Fruit fly (Drosophila melanogaster) whole organism, prepupa: ENCODE results near the gene Son.

Source experiments
- Blimp-1 ChIP-seq: fragments of 200-800 bp; sonication (Bioruptor generic); optimal IDR thresholded peaks from 3 replicates; lab custom pipeline; 2017; ENCODE audit warnings: missing biosample characterization, missing genetic modification characterization, mild to moderate bottlenecking, moderate library complexity, missing genetic modification reagents
- CG10631 ChIP-seq: fragments of 200-800 bp; sonication (Bioruptor generic); optimal IDR thresholded peaks from 2 replicates; lab custom pipeline; 2016; ENCODE audit warnings: missing biosample characterization, missing genetic modification characterization
- CG10669 ChIP-seq: fragments of 200-800 bp; sonication (Bioruptor generic); optimal IDR thresholded peaks from 3 replicates; lab custom pipeline; 2018; ENCODE audit warnings: missing biosample characterization, mild to moderate bottlenecking, missing genetic modification characterization, moderate library complexity
- CG11762 ChIP-seq: fragments of 200-800 bp; sonication (Bioruptor generic); optimal IDR thresholded peaks from 3 replicates; lab custom pipeline; 2016; ENCODE audit warnings: missing biosample characterization, missing genetic modification characterization; ENCODE audit not compliant: insufficient read depth
- CG11902 ChIP-seq: fragments of 200-800 bp; sonication (Bioruptor generic); optimal IDR thresholded peaks from 3 replicates; lab custom pipeline; 2016; ENCODE audit warnings: missing biosample characterization, missing genetic modification characterization
- CG15336 ChIP-seq: fragments of 200-800 bp; sonication (Bioruptor generic); IDR thresholded peaks from 2 replicates; pipeline ENCODE4 v1.3.6; 2022; ENCODE audit warnings: missing biosample characterization, missing genetic modification characterization
- CG1621 ChIP-seq: fragments of 200-800 bp; sonication (Bioruptor generic); optimal IDR thresholded peaks from 3 replicates; lab custom pipeline; 2018; ENCODE audit warnings: missing biosample characterization, mild to moderate bottlenecking, missing genetic modification characterization
- CG16779 ChIP-seq: fragments of 200-800 bp; sonication (Bioruptor generic); optimal IDR thresholded peaks from 3 replicates; lab custom pipeline; 2017; ENCODE audit warnings: missing biosample characterization, mild to moderate bottlenecking, missing genetic modification characterization
- CG3032 ChIP-seq: fragments of 200-800 bp; optimal IDR thresholded peaks from 2 replicates; lab custom pipeline; 2019; ENCODE audit warnings: missing biosample characterization, mild to moderate bottlenecking, missing genetic modification characterization, moderate library complexity
- CG32006 ChIP-seq: fragments of 200-800 bp; sonication (Bioruptor generic); optimal IDR thresholded peaks from 3 replicates; lab custom pipeline; 2017; ENCODE audit warnings: missing biosample characterization, mild to moderate bottlenecking, missing genetic modification characterization
- CG34406 ChIP-seq: fragments of 200-800 bp; sonication (Bioruptor generic); optimal IDR thresholded peaks from 3 replicates; lab custom pipeline; 2016; ENCODE audit warnings: missing biosample characterization, missing genetic modification characterization
- CG3919 ChIP-seq: fragments of 200-800 bp; sonication (Bioruptor generic); optimal IDR thresholded peaks from 3 replicates; lab custom pipeline; 2016; ENCODE audit warnings: missing biosample characterization, missing genetic modification characterization
- CG4318 ChIP-seq: fragments of 200-800 bp; sonication (Bioruptor generic); optimal IDR thresholded peaks from 3 replicates; lab custom pipeline; 2017; ENCODE audit warnings: missing biosample characterization, mild to moderate bottlenecking, missing genetic modification characterization
- CG6163 ChIP-seq: fragments of 200-800 bp; sonication (Bioruptor generic); IDR thresholded peaks from 3 replicates; pipeline ENCODE4 v1.3.6; 2022; ENCODE audit warnings: missing biosample characterization, missing genetic modification characterization
- CG6276 ChIP-seq: fragments of 200-800 bp; sonication (Bioruptor generic); optimal IDR thresholded peaks from 2 replicates; lab custom pipeline; 2017; ENCODE audit warnings: missing biosample characterization, mild to moderate bottlenecking, missing genetic modification characterization
- CG6792 ChIP-seq: fragments of 200-800 bp; sonication (Bioruptor generic); optimal IDR thresholded peaks from 3 replicates; lab custom pipeline; 2016; ENCODE audit warnings: missing biosample characterization, missing genetic modification characterization
- CG6808 ChIP-seq: fragments of 200-800 bp; sonication (Bioruptor generic); optimal IDR thresholded peaks from 3 replicates; lab custom pipeline; 2017; ENCODE audit warnings: missing biosample characterization, missing genetic modification characterization, mild to moderate bottlenecking, moderate library complexity, missing genetic modification reagents
- CG6854 ChIP-seq: fragments of 200-800 bp; sonication (Bioruptor generic); optimal IDR thresholded peaks from 2 replicates; lab custom pipeline; 2017; ENCODE audit warnings: missing biosample characterization, mild to moderate bottlenecking, missing genetic modification characterization
- CG8119 ChIP-seq: fragments of 200-800 bp; sonication (Bioruptor generic); IDR thresholded peaks from 3 replicates; pipeline ENCODE4 v1.3.6; 2022; ENCODE audit warnings: missing biosample characterization, missing genetic modification characterization
- CG8632 ChIP-seq: fragments of 200-800 bp; sonication (Bioruptor generic); optimal IDR thresholded peaks from 3 replicates; lab custom pipeline; 2016; ENCODE audit warnings: missing biosample characterization, missing genetic modification characterization
- CG9139 ChIP-seq: fragments of 200-800 bp; sonication (Bioruptor generic); optimal IDR thresholded peaks from 3 replicates; lab custom pipeline; 2017; ENCODE audit warnings: missing biosample characterization, mild to moderate bottlenecking, missing genetic modification characterization
- Eip75B ChIP-seq: fragments of 200-800 bp; sonication (Bioruptor generic); optimal IDR thresholded peaks from 3 replicates; lab custom pipeline; 2016; ENCODE audit warnings: missing biosample characterization, missing genetic modification characterization
- Eip78C ChIP-seq: fragments of 200-800 bp; sonication (Bioruptor generic); peaks from one replicate; lab custom pipeline; 2016; ENCODE audit warnings: missing biosample characterization, missing genetic modification characterization
- Eip93F ChIP-seq: fragments of 200-800 bp; sonication (Bioruptor generic); optimal IDR thresholded peaks from 2 replicates; lab custom pipeline; 2016; ENCODE audit warnings: missing biosample characterization, mild to moderate bottlenecking, missing genetic modification characterization
- Ets21C ChIP-seq: fragments of 200-800 bp; sonication (Bioruptor generic); optimal IDR thresholded peaks from 3 replicates; lab custom pipeline; 2016; ENCODE audit warnings: missing biosample characterization, missing genetic modification characterization
- Ets96B ChIP-seq: fragments of 200-800 bp; optimal IDR thresholded peaks from 2 replicates; lab custom pipeline; 2019; ENCODE audit warnings: missing biosample characterization, mild to moderate bottlenecking, missing genetic modification characterization, moderate library complexity
- Gug ChIP-seq: fragments of 200-800 bp; sonication (Bioruptor generic); IDR thresholded peaks from 2 replicates; pipeline ENCODE4 v1.3.6; 2022; ENCODE audit warnings: missing biosample characterization, missing genetic modification characterization
- Hr38 ChIP-seq: sonication (Bioruptor generic); optimal IDR thresholded peaks from 2 replicates; lab custom pipeline; 2016; ENCODE audit warnings: missing biosample characterization, missing genetic modification characterization
- Hr39 ChIP-seq: fragments of 200-800 bp; sonication (Bioruptor generic); optimal IDR thresholded peaks from 2 replicates; lab custom pipeline; 2016; ENCODE audit warnings: missing biosample characterization, missing genetic modification characterization
- Hr4 ChIP-seq: fragments of 200-800 bp; sonication (Bioruptor generic); optimal IDR thresholded peaks from 3 replicates; lab custom pipeline; 2016; ENCODE audit warnings: missing biosample characterization, missing genetic modification characterization
- Met ChIP-seq: fragments of 200-800 bp; sonication (Bioruptor generic); optimal IDR thresholded peaks from 3 replicates; lab custom pipeline; 2016; ENCODE audit warnings: missing biosample characterization, missing genetic modification characterization
- OdsH ChIP-seq: fragments of 200-800 bp; sonication (Bioruptor generic); optimal IDR thresholded peaks from 3 replicates; lab custom pipeline; 2016; ENCODE audit warnings: missing biosample characterization, missing genetic modification characterization
- Smox ChIP-seq: fragments of 200-800 bp; sonication (Bioruptor generic); optimal IDR thresholded peaks from 3 replicates; lab custom pipeline; 2016; ENCODE audit warnings: missing biosample characterization, missing genetic modification characterization
- Sox15 ChIP-seq: fragments of 200-800 bp; sonication (Bioruptor generic); optimal IDR thresholded peaks from 3 replicates; lab custom pipeline; 2016; ENCODE audit warnings: missing biosample characterization, missing genetic modification characterization
- acj6 ChIP-seq: fragments of 200-800 bp; sonication (Bioruptor generic); optimal IDR thresholded peaks from 3 replicates; lab custom pipeline; 2016; ENCODE audit warnings: missing biosample characterization, missing genetic modification characterization
- cyc ChIP-seq: fragments of 200-800 bp; sonication (Bioruptor generic); optimal IDR thresholded peaks from 3 replicates; lab custom pipeline; 2016; ENCODE audit warnings: missing biosample characterization, missing genetic modification characterization
- dac ChIP-seq: fragments of 200-800 bp; sonication (Bioruptor generic); optimal IDR thresholded peaks from 2 replicates; lab custom pipeline; 2017; ENCODE audit warnings: missing biosample characterization, mild to moderate bottlenecking, missing genetic modification characterization
- dsx ChIP-seq: fragments of 200-800 bp; optimal IDR thresholded peaks from 3 replicates; lab custom pipeline; 2019; ENCODE audit warnings: missing biosample characterization, mild to moderate bottlenecking, missing genetic modification characterization, moderate library complexity; ENCODE audit not compliant: poor library complexity, severe bottlenecking
- eg ChIP-seq: fragments of 200-800 bp; sonication (Bioruptor generic); IDR thresholded peaks from 3 replicates; pipeline ENCODE4 v1.3.6; 2022; ENCODE audit warnings: missing biosample characterization, missing genetic modification characterization
- esn ChIP-seq: fragments of 200-800 bp; sonication (Bioruptor generic); optimal IDR thresholded peaks from 2 replicates; lab custom pipeline; 2016; ENCODE audit warnings: missing biosample characterization, mild to moderate bottlenecking, missing genetic modification characterization, moderate library complexity
- fkh ChIP-seq: fragments of 200-800 bp; sonication (Bioruptor generic); optimal IDR thresholded peaks from 3 replicates; lab custom pipeline; 2017; ENCODE audit warnings: missing biosample characterization, mild to moderate bottlenecking, missing genetic modification characterization, moderate library complexity
- lz ChIP-seq: fragments of 200-800 bp; sonication (Bioruptor generic); optimal IDR thresholded peaks from 3 replicates; lab custom pipeline; 2016; ENCODE audit warnings: missing biosample characterization, missing genetic modification characterization
- pdm3 ChIP-seq: fragments of 200-800 bp; sonication (Bioruptor generic); optimal IDR thresholded peaks from 3 replicates; lab custom pipeline; 2016; ENCODE audit warnings: missing biosample characterization, missing genetic modification characterization
- salr ChIP-seq, 2 experiments: fragments of 200-800 bp; sonication (Bioruptor generic); optimal IDR thresholded peaks; 3 replicates each; lab custom pipeline; 2016 to 2018; ENCODE audit warnings: missing biosample characterization in 2 of 2, missing genetic modification characterization in 2 of 2, mild to moderate bottlenecking in 1 of 2
- spab ChIP-seq: fragments of 200-800 bp; sonication (Bioruptor generic); optimal IDR thresholded peaks from 2 replicates; lab custom pipeline; 2017; ENCODE audit warnings: missing biosample characterization, mild to moderate bottlenecking, missing genetic modification characterization, missing genetic modification reagents
- ss ChIP-seq, 2 experiments: fragments of 200-800 bp; sonication (Bioruptor generic); optimal IDR thresholded peaks; 2 replicates in 1 of 2; 3 replicates in 1 of 2; lab custom pipeline; 2017 to 2018; ENCODE audit warnings: mild to moderate bottlenecking in 2 of 2, missing biosample characterization in 2 of 2, missing genetic modification characterization in 2 of 2, moderate library complexity in 1 of 2
- svp ChIP-seq: fragments of 200-800 bp; sonication (Bioruptor generic); peaks from one replicate; lab custom pipeline; 2016; ENCODE audit warnings: missing biosample characterization, missing genetic modification characterization
- topi ChIP-seq: fragments of 200-800 bp; sonication (Bioruptor generic); optimal IDR thresholded peaks from 3 replicates; lab custom pipeline; 2016; ENCODE audit warnings: missing biosample characterization, missing genetic modification characterization
- vri ChIP-seq: fragments of 200-800 bp; sonication (Bioruptor generic); optimal IDR thresholded peaks from 3 replicates; lab custom pipeline; 2016; ENCODE audit warnings: missing biosample characterization, mild to moderate bottlenecking, missing genetic modification characterization

Son gene

DNA sequence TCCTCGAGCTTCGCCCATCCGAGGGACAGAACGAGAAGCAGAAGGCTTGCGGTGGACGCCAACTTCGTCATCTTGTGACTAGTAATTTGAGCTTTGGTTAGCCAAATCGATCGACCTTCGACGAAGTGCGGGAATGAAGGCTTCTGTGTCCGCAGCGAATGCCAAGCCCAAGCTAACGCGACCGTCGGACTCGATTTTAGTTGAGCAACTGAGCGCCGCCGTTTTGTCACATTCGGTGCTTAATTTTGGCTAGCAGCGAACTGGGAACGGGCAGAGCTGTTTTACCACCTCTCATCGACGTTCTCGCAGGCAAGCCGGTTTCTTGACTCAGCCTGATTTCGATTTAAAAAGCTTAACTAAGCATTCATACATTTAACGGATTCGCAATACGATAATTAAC is 48.4 kb downstream of the Son start:
- peak; percentile 6 for TF ChIP-seq CG6854 (GFP tag; lab: Kevin White, UChicago)
- peak; percentile 14 for TF ChIP-seq Eip78C (GFP tag; lab: Kevin White, UChicago)
- no peak for TF ChIP-seq eg (GFP tag; lab: Robert Waterston, UW)

DNA sequence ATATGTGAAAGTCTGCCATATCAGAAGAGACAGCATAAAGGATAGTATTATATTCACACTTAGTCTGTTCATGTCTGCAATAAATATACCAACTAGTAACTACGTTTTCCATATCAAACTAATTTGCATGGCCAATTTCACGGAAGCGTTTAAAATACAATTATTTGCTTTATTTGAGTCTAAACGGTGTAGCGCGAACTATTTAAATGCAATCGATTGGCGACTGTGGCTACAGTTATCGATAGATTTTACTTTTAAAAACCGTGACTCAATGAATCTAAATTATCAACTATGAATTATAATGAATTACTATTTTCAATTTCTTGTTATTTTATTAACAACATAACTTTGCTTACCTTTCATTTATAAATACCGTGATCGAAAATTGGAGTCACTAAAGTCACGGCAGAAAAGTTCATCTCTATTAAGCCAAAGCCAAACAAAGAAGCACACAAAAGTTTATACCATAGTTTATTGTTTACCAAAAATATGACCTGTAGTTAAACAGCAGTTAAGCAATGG is 49.1 kb downstream of the Son start, which contains the start of the genes CG9427 and CG8319:
TSS of gene CG9427 (minus strand) at position 51 of the 522 bp plus-strand sequence.
TSS of gene CG8319 (plus strand) at position 442 of the 522 bp plus-strand sequence.
- TF ChIP-seq dsx (GFP tag; lab: Kevin White, UChicago), result no peak
- TF ChIP-seq Blimp-1 (GFP tag; lab: Kevin White, UChicago), result no peak
- no peak for TF ChIP-seq Hr38 (GFP tag; lab: Kevin White, UChicago)
- peak; percentile 52 for TF ChIP-seq CG3919 (GFP tag; lab: Kevin White, UChicago)
- TF ChIP-seq spab (GFP tag; lab: Kevin White, UChicago), result no peak
- TF ChIP-seq CG4318 (GFP tag; lab: Kevin White, UChicago), result no peak
- TF ChIP-seq lz (GFP tag; lab: Kevin White, UChicago), result peak; percentile 68
- no peak for TF ChIP-seq CG6808 (GFP tag; lab: Kevin White, UChicago)
- no peak for TF ChIP-seq svp (GFP tag; lab: Kevin White, UChicago)
- peak; percentile 10 for TF ChIP-seq CG11902 (GFP tag; lab: Kevin White, UChicago)
- TF ChIP-seq salr (GFP tag; optimal IDR thresholded peaks at IDR 0.05; lab: Kevin White, UChicago), result no peak
- peak; percentile 45 for TF ChIP-seq CG3032 (tag; lab: Kevin White, UChicago)
- no peak for TF ChIP-seq Sox15 (GFP tag; lab: Kevin White, UChicago)
- TF ChIP-seq pdm3 (GFP tag; lab: Kevin White, UChicago), result no peak
- no peak for TF ChIP-seq Hr4 (GFP tag; lab: Kevin White, UChicago)
- TF ChIP-seq CG6276, result no peak
- peak; percentile 55 for TF ChIP-seq Hr39 (GFP tag; lab: Kevin White, UChicago)
- peak; percentile 66 for TF ChIP-seq Eip75B (GFP tag; lab: Kevin White, UChicago)
- TF ChIP-seq cyc (GFP tag; lab: Kevin White, UChicago), result peak; percentile 63
- no peak for TF ChIP-seq CG32006 (GFP tag; lab: Kevin White, UChicago)
- TF ChIP-seq CG9139 (GFP tag; lab: Kevin White, UChicago), result no peak
- TF ChIP-seq ss (GFP tag; optimal IDR thresholded peaks at IDR 0.05; lab: Kevin White, UChicago), result no peak
- peak; percentile 63 for TF ChIP-seq CG10631 (GFP tag; lab: Kevin White, UChicago)
- TF ChIP-seq Met (GFP tag; lab: Kevin White, UChicago), result peak; percentile 63
- TF ChIP-seq Smox, result peak; percentile 66
- TF ChIP-seq CG8632 (GFP tag; lab: Kevin White, UChicago), result no peak
- TF ChIP-seq vri (GFP tag; lab: Kevin White, UChicago), result peak; percentile 16
- TF ChIP-seq esn, result peak; percentile 80
- TF ChIP-seq CG34406, result peak; percentile 21
- TF ChIP-seq CG6854 (GFP tag; lab: Kevin White, UChicago), result no peak
- TF ChIP-seq Ets21C (GFP tag; lab: Kevin White, UChicago), result no peak
- TF ChIP-seq topi (GFP tag; lab: Kevin White, UChicago), result peak; percentile 63
- TF ChIP-seq dac (GFP tag; lab: Kevin White, UChicago), result no peak
- peak; percentile 31; the same call in 1 of the 2 replicates for TF ChIP-seq CG15336 (GFP tag; lab: Robert Waterston, UW)
- no peak for TF ChIP-seq Gug (GFP tag; lab: Robert Waterston, UW)
- TF ChIP-seq Eip78C (GFP tag; lab: Kevin White, UChicago), result peak; percentile 89
- TF ChIP-seq fkh (GFP tag; lab: Kevin White, UChicago), result peak; percentile 93
- TF ChIP-seq CG6163 (GFP tag; lab: Robert Waterston, UW), result peak; percentile 29; the same call in 2 of the 3 replicates
- TF ChIP-seq acj6 (GFP tag; lab: Kevin White, UChicago), result no peak
- peak; percentile 29 for TF ChIP-seq Eip93F (GFP tag; lab: Kevin White, UChicago)
- TF ChIP-seq CG6792, result peak; percentile 46
- peak; percentile 53 for TF ChIP-seq OdsH (GFP tag; lab: Kevin White, UChicago)
- no peak for TF ChIP-seq CG16779
- TF ChIP-seq CG1621 (tag; lab: Kevin White, UChicago), result peak; percentile 6
- no peak for TF ChIP-seq CG11762 (GFP tag; lab: Kevin White, UChicago)
- TF ChIP-seq Ets96B (tag; lab: Kevin White, UChicago), result peak; percentile 25
- TF ChIP-seq CG8119 (GFP tag; lab: Robert Waterston, UW), result no peak
- no peak for TF ChIP-seq CG10669 (GFP tag; lab: Kevin White, UChicago)
- TF ChIP-seq eg (GFP tag; lab: Robert Waterston, UW), result 0 out of 3 replicates have a peak, but pooled peaks have one; percentile 29
